Worm (Caenorhabditis elegans) whole organism, L4 larva: ENCODE results near the gene F46G10.1.
A peak's percentile ranks its signal among the peaks of the same experiment; 100 is the strongest.

Experiments used
- D1046.2 ChIP-seq: fragments of 200-800 bp; sonication (Bioruptor generic); IDR thresholded peaks from 2 replicates; pipeline ENCODE4 v1.3.6; 2022; ENCODE audit warnings: missing genetic modification characterization, missing compliant biosample characterization
- F37D6.2 ChIP-seq: sonication (generic microtip); optimal IDR thresholded peaks from 2 replicates; lab custom pipeline; 2016; ENCODE audit warnings: mild to moderate bottlenecking, missing genetic modification characterization, missing compliant biosample characterization
- R02D3.7 ChIP-seq: fragments of 150-350 bp; sonication (generic microtip); optimal IDR thresholded peaks from 3 replicates; lab custom pipeline; 2014; ENCODE audit warnings: missing biosample characterization, missing genetic modification characterization
- T20F7.1 ChIP-seq: fragments of 200-800 bp; sonication (Bioruptor generic); optimal IDR thresholded peaks from 2 replicates; lab custom pipeline; 2018; ENCODE audit warnings: mild to moderate bottlenecking, missing genetic modification characterization, missing compliant biosample characterization
- T26A8.4 ChIP-seq: fragments of 200-800 bp; sonication (Bioruptor generic); IDR thresholded peaks from 2 replicates; pipeline ENCODE4 v1.3.6; 2022; ENCODE audit warnings: missing genetic modification characterization, missing compliant biosample characterization
- Y5F2A.4 ChIP-seq: fragments of 200-800 bp; sonication (Bioruptor generic); optimal IDR thresholded peaks from 2 replicates; lab custom pipeline; 2018; ENCODE audit warnings: mild to moderate bottlenecking, missing genetic modification characterization, missing compliant biosample characterization
- arid-1 ChIP-seq: fragments of 200-800 bp; sonication (Bioruptor generic); conservative IDR thresholded peaks from 2 replicates; pipeline ENCODE4 v1.3.6; 2022; ENCODE audit warnings: missing genetic modification reagents, missing genetic modification characterization, missing compliant biosample characterization
- ceh-20 ChIP-seq: fragments of 200-800 bp; sonication (Bioruptor generic); IDR thresholded peaks from 2 replicates; pipeline ENCODE4 v1.3.6; 2022; ENCODE audit warnings: missing genetic modification reagents, missing genetic modification characterization, missing compliant biosample characterization
- ceh-62 ChIP-seq: sonication (generic microtip); optimal IDR thresholded peaks from 2 replicates; lab custom pipeline; 2017; ENCODE audit warnings: missing biosample characterization, missing genetic modification characterization
- ces-1 ChIP-seq: fragments of 150-350 bp; sonication (generic microtip); optimal IDR thresholded peaks from 4 replicates; lab custom pipeline; 2014; ENCODE audit warnings: missing biosample characterization, missing genetic modification reagents, missing genetic modification characterization
- ctbp-1 ChIP-seq: fragments of 200-800 bp; sonication (Bioruptor generic); IDR thresholded peaks from 2 replicates; pipeline ENCODE4 v1.3.6; 2022; ENCODE audit warnings: missing genetic modification reagents, missing genetic modification characterization, missing compliant biosample characterization
- daf-12 ChIP-seq: fragments of 150-350 bp; optimal IDR thresholded peaks from 2 replicates; lab custom pipeline; 2014; ENCODE audit warnings: missing biosample characterization, missing genetic modification reagents, missing genetic modification characterization
- daf-16 ChIP-seq, 3 experiments: sonication (generic microtip); optimal IDR thresholded peaks; 2 replicates each; lab custom pipeline; 2016 to 2017; ENCODE audit warnings: missing genetic modification characterization in 3 of 3, missing genetic modification reagents in 3 of 3, mild to moderate bottlenecking in 2 of 3, missing compliant biosample characterization in 2 of 3, missing biosample characterization in 1 of 3, moderate library complexity in 1 of 3
- daf-19 ChIP-seq: fragments of 200-800 bp; sonication (Bioruptor generic); conservative IDR thresholded peaks from 2 replicates; pipeline ENCODE4 v1.3.6; 2022; ENCODE audit warnings: missing genetic modification characterization, missing compliant biosample characterization
- dmd-8 ChIP-seq: fragments of 200-800 bp; sonication (Bioruptor generic); IDR thresholded peaks from 2 replicates; pipeline ENCODE4 v1.3.6; 2022; ENCODE audit warnings: missing genetic modification characterization, missing compliant biosample characterization
- dmd-9 ChIP-seq: fragments of 200-800 bp; sonication (Bioruptor generic); IDR thresholded peaks from 2 replicates; pipeline ENCODE4 v1.3.6; 2022; ENCODE audit warnings: missing genetic modification reagents, missing genetic modification characterization, missing compliant biosample characterization
- duxl-1 ChIP-seq: sonication (generic microtip); optimal IDR thresholded peaks from 2 replicates; lab custom pipeline; 2016; ENCODE audit warnings: mild to moderate bottlenecking, missing genetic modification characterization, moderate library complexity, missing compliant biosample characterization; ENCODE audit not compliant: poor library complexity
- egl-27 ChIP-seq: sonication (generic microtip); optimal IDR thresholded peaks from 3 replicates; lab custom pipeline; 2017; ENCODE audit warnings: missing biosample characterization, missing genetic modification reagents, missing genetic modification characterization
- fkh-10 ChIP-seq: fragments of 150-350 bp; optimal IDR thresholded peaks from 2 replicates; lab custom pipeline; 2014; ENCODE audit warnings: missing biosample characterization, missing genetic modification reagents, missing genetic modification characterization
- fos-1 ChIP-seq: fragments of 150-350 bp; optimal IDR thresholded peaks from 2 replicates; lab custom pipeline; 2014; ENCODE audit warnings: missing biosample characterization, missing genetic modification characterization
- gei-8 ChIP-seq: fragments of 200-800 bp; sonication (Bioruptor generic); optimal IDR thresholded peaks from 2 replicates; lab custom pipeline; 2018; ENCODE audit warnings: mild to moderate bottlenecking, missing genetic modification characterization, missing compliant biosample characterization
- hif-1 ChIP-seq, 2 experiments: sonication (generic microtip); optimal IDR thresholded peaks; 2 replicates each; lab custom pipeline; 2016 to 2017; ENCODE audit warnings: missing compliant biosample characterization in 2 of 2, missing genetic modification characterization in 2 of 2, missing genetic modification reagents in 2 of 2, missing genotype in 2 of 2, mild to moderate bottlenecking in 1 of 2
- hlh-30 ChIP-seq: sonication (generic microtip); optimal IDR thresholded peaks from 2 replicates; lab custom pipeline; 2017; ENCODE audit warnings: antibody characterized with exemption, mild to moderate bottlenecking, missing genetic modification characterization, missing compliant biosample characterization; ENCODE audit not compliant: insufficient read depth
- lim-7 ChIP-seq: fragments of 200-800 bp; sonication (Bioruptor generic); IDR thresholded peaks from 2 replicates; pipeline ENCODE4 v1.3.6; 2022; ENCODE audit warnings: missing genetic modification characterization, missing compliant biosample characterization
- lin-1 ChIP-seq: fragments of 200-800 bp; sonication (Bioruptor generic); IDR thresholded peaks from 2 replicates; pipeline ENCODE4 v1.3.6; 2022; ENCODE audit warnings: missing genetic modification reagents, missing genetic modification characterization, missing compliant biosample characterization
- lin-39 ChIP-seq: fragments of 150-350 bp; optimal IDR thresholded peaks from 2 replicates; lab custom pipeline; 2014; ENCODE audit warnings: missing biosample characterization, missing genetic modification reagents, missing genetic modification characterization
- madf-9 ChIP-seq: fragments of 200-800 bp; sonication (Bioruptor generic); conservative IDR thresholded peaks from 2 replicates; pipeline ENCODE4 v1.3.6; 2022; ENCODE audit warnings: missing genetic modification reagents, missing genetic modification characterization, missing compliant biosample characterization
- mep-1 ChIP-seq: fragments of 150-350 bp; sonication (generic microtip); optimal IDR thresholded peaks from 3 replicates; lab custom pipeline; 2014; ENCODE audit warnings: missing biosample characterization, missing genetic modification characterization
- mxl-3 ChIP-seq: fragments of 200-800 bp; sonication (Bioruptor generic); optimal IDR thresholded peaks from 2 replicates; lab custom pipeline; 2018; ENCODE audit warnings: mild to moderate bottlenecking, missing genetic modification characterization, missing compliant biosample characterization
- nhr-111 ChIP-seq: fragments of 200-800 bp; sonication (Bioruptor generic); optimal IDR thresholded peaks from 2 replicates; lab custom pipeline; 2018; ENCODE audit warnings: mild to moderate bottlenecking, missing genetic modification characterization, missing compliant biosample characterization
- nhr-237 ChIP-seq: sonication (generic microtip); optimal IDR thresholded peaks from 2 replicates; lab custom pipeline; 2017; ENCODE audit warnings: missing biosample characterization, missing genetic modification characterization
- nhr-28 ChIP-seq: fragments of 150-350 bp; optimal IDR thresholded peaks from 2 replicates; lab custom pipeline; 2014; ENCODE audit warnings: missing biosample characterization, missing genetic modification characterization
- nhr-41 ChIP-seq: fragments of 200-800 bp; sonication (Bioruptor generic); IDR thresholded peaks from 2 replicates; pipeline ENCODE4 v1.3.6; 2022; ENCODE audit warnings: missing genetic modification reagents, missing genetic modification characterization, missing compliant biosample characterization
- nhr-42 ChIP-seq: fragments of 200-800 bp; sonication (Bioruptor generic); IDR thresholded peaks from 2 replicates; pipeline ENCODE4 v1.3.6; 2022; ENCODE audit warnings: missing genetic modification characterization, missing compliant biosample characterization
- nhr-6 ChIP-seq: fragments of 150-350 bp; optimal IDR thresholded peaks from 2 replicates; lab custom pipeline; 2014; ENCODE audit warnings: missing biosample characterization, missing genetic modification characterization
- nhr-76 ChIP-seq: fragments of 150-350 bp; optimal IDR thresholded peaks from 2 replicates; lab custom pipeline; 2014; ENCODE audit warnings: missing biosample characterization, missing genetic modification characterization
- nhr-77 ChIP-seq: fragments of 150-350 bp; optimal IDR thresholded peaks from 2 replicates; lab custom pipeline; 2014; ENCODE audit warnings: missing biosample characterization, missing genetic modification characterization
- pha-4 ChIP-seq, 2 experiments: fragments of 150-350 bp in 1 of 2; fragments of 200-800 bp in 1 of 2; sonication (Bioruptor generic) in 1 of 2; IDR thresholded peaks in 1 of 2; optimal IDR thresholded peaks in 1 of 2; 2 replicates each; pipeline versions ENCODE4 v1.3.6 to Lab custom; 2014 to 2022; ENCODE audit warnings: missing genetic modification characterization in 2 of 2, missing genetic modification reagents in 2 of 2, missing biosample characterization in 1 of 2, missing compliant biosample characterization in 1 of 2
- rbr-2 ChIP-seq: sonication (generic microtip); optimal IDR thresholded peaks from 2 replicates; lab custom pipeline; 2016; ENCODE audit warnings: missing genotype, missing genetic modification characterization, missing compliant biosample characterization
- sdz-12 ChIP-seq: fragments of 200-800 bp; sonication (Bioruptor generic); optimal IDR thresholded peaks from 2 replicates; lab custom pipeline; 2018; ENCODE audit warnings: mild to moderate bottlenecking, missing genetic modification characterization, missing compliant biosample characterization
- set-16 ChIP-seq: fragments of 200-800 bp; sonication (Bioruptor generic); IDR thresholded peaks from 2 replicates; pipeline ENCODE4 v1.3.6; 2022; ENCODE audit warnings: missing genetic modification reagents, missing genetic modification characterization, missing compliant biosample characterization
- snpc-4 ChIP-seq: fragments of 150-350 bp; optimal IDR thresholded peaks from 2 replicates; lab custom pipeline; 2014; ENCODE audit warnings: missing biosample characterization, missing genetic modification characterization
- tag-97 ChIP-seq: fragments of 200-800 bp; sonication (Bioruptor generic); IDR thresholded peaks from 2 replicates; pipeline ENCODE4 v1.3.6; 2022; ENCODE audit warnings: missing genetic modification characterization, missing compliant biosample characterization
- tra-1 ChIP-seq: fragments of 200-800 bp; sonication (Bioruptor generic); IDR thresholded peaks from 2 replicates; pipeline ENCODE4 v1.3.6; 2022; ENCODE audit warnings: missing genetic modification reagents, missing genetic modification characterization, missing compliant biosample characterization
- unc-39 ChIP-seq: sonication (generic microtip); optimal IDR thresholded peaks from 2 replicates; lab custom pipeline; 2017; ENCODE audit warnings: missing biosample characterization, missing genetic modification characterization
- unc-62 ChIP-seq, 3 experiments: fragments of 150-350 bp in 1 of 3; sonication (generic microtip); optimal IDR thresholded peaks in 2 of 3; peaks in 1 of 3; 1 replicate in 1 of 3; 2 replicates in 2 of 3; lab custom pipeline; 2014 to 2017; ENCODE audit warnings: missing biosample characterization in 3 of 3, missing genetic modification characterization in 3 of 3, missing genetic modification reagents in 3 of 3, missing genotype in 1 of 3
- vab-7 ChIP-seq: fragments of 200-800 bp; sonication (Bioruptor generic); IDR thresholded peaks from 2 replicates; pipeline ENCODE4 v1.3.6; 2022; ENCODE audit warnings: missing genetic modification reagents, missing genetic modification characterization, missing compliant biosample characterization
- zfp-2 ChIP-seq: sonication (generic microtip); optimal IDR thresholded peaks from 2 replicates; lab custom pipeline; 2016; ENCODE audit warnings: mild to moderate bottlenecking, missing genetic modification characterization, missing compliant biosample characterization
- zfp-3 ChIP-seq: fragments of 200-800 bp; sonication (Bioruptor generic); conservative IDR thresholded peaks from 2 replicates; pipeline ENCODE4 v1.3.6; 2022; ENCODE audit warnings: missing genetic modification reagents, missing genetic modification characterization, missing compliant biosample characterization
- zip-2 ChIP-seq: fragments of 150-350 bp; optimal IDR thresholded peaks from 2 replicates; lab custom pipeline; 2014; ENCODE audit warnings: missing biosample characterization, missing genetic modification characterization

F46G10.1 gene

DNA sequence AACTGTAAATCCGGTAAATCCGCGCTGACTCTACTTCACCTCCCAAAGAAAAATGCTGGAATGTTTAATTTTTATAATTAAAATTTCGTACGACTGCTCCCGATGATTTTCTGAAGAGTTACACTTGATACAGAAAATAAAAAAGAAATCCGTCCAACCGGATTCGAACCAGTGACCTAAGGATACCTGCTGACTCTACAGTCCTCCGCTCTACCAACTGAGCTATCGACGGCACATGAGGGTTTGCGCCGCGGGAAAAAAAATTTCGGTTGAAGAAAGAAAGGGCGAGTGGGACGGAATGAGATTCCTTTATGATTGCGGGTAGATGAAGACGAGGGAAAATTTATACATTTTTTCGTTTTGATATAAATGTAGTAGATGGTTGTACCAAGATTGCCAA lies 26.9 kb downstream of the F46G10.1 start:
- TF ChIP-seq rbr-2: no peak
- TF ChIP-seq zip-2 (tag; lab: Kevin White, UChicago): no peak
- no peak for TF ChIP-seq hlh-30 (tag; lab: Kevin White, UChicago)
- TF ChIP-seq nhr-28 (tag; lab: Kevin White, UChicago): no peak
- TF ChIP-seq nhr-111 (GFP tag; lab: Kevin White, UChicago): no peak
- TF ChIP-seq dmd-8 (GFP tag; lab: Robert Waterston, UW): no peak
- no peak for TF ChIP-seq lin-39
- TF ChIP-seq nhr-42 (GFP tag; lab: Robert Waterston, UW): 0 out of 2 replicates have a peak, but pooled peaks have one; percentile 13
- TF ChIP-seq set-16 (GFP tag; lab: Robert Waterston, UW): no peak
- TF ChIP-seq vab-7 (GFP tag; lab: Robert Waterston, UW): 0 out of 2 replicates have a peak, but pooled peaks have one; percentile 61
- no peak for TF ChIP-seq D1046.2 (GFP tag; lab: Robert Waterston, UW)
- no peak for TF ChIP-seq hif-1 (tag; optimal IDR thresholded peaks at IDR 0.05; lab: Kevin White, UChicago)
- TF ChIP-seq arid-1: no peak
- TF ChIP-seq nhr-77: no peak
- TF ChIP-seq unc-39 (tag; lab: Kevin White, UChicago): no peak
- TF ChIP-seq mxl-3 (GFP tag; lab: Kevin White, UChicago): no peak
- no peak for TF ChIP-seq nhr-76 (tag; lab: Kevin White, UChicago)
- no peak for TF ChIP-seq lin-1 (GFP tag; lab: Robert Waterston, UW)
- no peak for TF ChIP-seq gei-8 (GFP tag; lab: Kevin White, UChicago)
- no peak for TF ChIP-seq R02D3.7
- TF ChIP-seq mep-1 (tag; lab: Kevin White, UChicago): no peak
- TF ChIP-seq egl-27 (tag; lab: Kevin White, UChicago): no peak
- no peak for TF ChIP-seq Y5F2A.4 (GFP tag; lab: Kevin White, UChicago)
- TF ChIP-seq nhr-237 (tag; lab: Kevin White, UChicago): no peak
- TF ChIP-seq tra-1 (GFP tag; lab: Robert Waterston, UW): no peak
- no peak for TF ChIP-seq F37D6.2 (tag; lab: Kevin White, UChicago)
- TF ChIP-seq madf-9 (GFP tag; lab: Robert Waterston, UW): no peak
- no peak for TF ChIP-seq tag-97 (GFP tag; lab: Robert Waterston, UW)
- TF ChIP-seq pha-4 (GFP tag; IDR thresholded peaks at IDR 0.05; lab: Robert Waterston, UW): peak; percentile 73
- no peak for TF ChIP-seq pha-4 (tag; optimal IDR thresholded peaks at IDR 0.05; lab: Kevin White, UChicago)
- TF ChIP-seq unc-62 (GFP tag; optimal IDR thresholded peaks at IDR 0.05 in 1 of 2; lab: Kevin White, UChicago): no peak
- no peak for TF ChIP-seq unc-62 (tag; optimal IDR thresholded peaks at IDR 0.05; lab: Kevin White, UChicago)
- TF ChIP-seq ceh-62 (tag; lab: Kevin White, UChicago): no peak
- no peak for TF ChIP-seq T26A8.4 (GFP tag; lab: Robert Waterston, UW)
- TF ChIP-seq fkh-10 (GFP tag; lab: Kevin White, UChicago): no peak
- peak; percentile 78 for TF ChIP-seq lim-7 (GFP tag; lab: Robert Waterston, UW)
- TF ChIP-seq sdz-12 (GFP tag; lab: Kevin White, UChicago): no peak
- TF ChIP-seq ceh-20: no peak
- TF ChIP-seq ctbp-1: no peak
- no peak for TF ChIP-seq daf-12 (tag; lab: Kevin White, UChicago)
- TF ChIP-seq snpc-4 (tag; lab: Kevin White, UChicago): no peak
- 0 out of 2 replicates have a peak, but pooled peaks have one; percentile 23 for TF ChIP-seq zfp-3 (GFP tag; lab: Robert Waterston, UW)
- TF ChIP-seq fos-1 (tag; lab: Kevin White, UChicago): no peak
- TF ChIP-seq dmd-9 (GFP tag; lab: Robert Waterston, UW): no peak
- no peak for TF ChIP-seq ces-1 (GFP tag; lab: Kevin White, UChicago)
- TF ChIP-seq nhr-41 (GFP tag; lab: Robert Waterston, UW): no peak
- TF ChIP-seq daf-16 (GFP tag; optimal IDR thresholded peaks at IDR 0.05; lab: Kevin White, UChicago): peak in 1 of 2 experiments; percentile 52
- peak; percentile 17 for TF ChIP-seq daf-16 (tag; optimal IDR thresholded peaks at IDR 0.05; lab: Kevin White, UChicago)
- TF ChIP-seq T20F7.1 (GFP tag; lab: Kevin White, UChicago): no peak
- peak; percentile 19 for TF ChIP-seq duxl-1
- TF ChIP-seq daf-19 (GFP tag; lab: Robert Waterston, UW): no peak
- TF ChIP-seq nhr-6 (tag; lab: Kevin White, UChicago): no peak
- no peak for TF ChIP-seq zfp-2 (tag; lab: Kevin White, UChicago)
